Worm (Caenorhabditis elegans) whole organism, L4/young adult: ENCODE data around the gene ppgn-1.

Experiments used
- W03F9.2 ChIP-seq: fragments of 150-350 bp; optimal IDR thresholded peaks from 2 replicates; lab custom pipeline; 2014; ENCODE audit warnings: missing biosample characterization, missing genetic modification characterization
- him-1 ChIP-seq: sonication (generic microtip); optimal IDR thresholded peaks from 2 replicates; lab custom pipeline; 2016; ENCODE audit warnings: missing genotype, missing genetic modification reagents, missing genetic modification characterization, missing compliant biosample characterization

DNA sequence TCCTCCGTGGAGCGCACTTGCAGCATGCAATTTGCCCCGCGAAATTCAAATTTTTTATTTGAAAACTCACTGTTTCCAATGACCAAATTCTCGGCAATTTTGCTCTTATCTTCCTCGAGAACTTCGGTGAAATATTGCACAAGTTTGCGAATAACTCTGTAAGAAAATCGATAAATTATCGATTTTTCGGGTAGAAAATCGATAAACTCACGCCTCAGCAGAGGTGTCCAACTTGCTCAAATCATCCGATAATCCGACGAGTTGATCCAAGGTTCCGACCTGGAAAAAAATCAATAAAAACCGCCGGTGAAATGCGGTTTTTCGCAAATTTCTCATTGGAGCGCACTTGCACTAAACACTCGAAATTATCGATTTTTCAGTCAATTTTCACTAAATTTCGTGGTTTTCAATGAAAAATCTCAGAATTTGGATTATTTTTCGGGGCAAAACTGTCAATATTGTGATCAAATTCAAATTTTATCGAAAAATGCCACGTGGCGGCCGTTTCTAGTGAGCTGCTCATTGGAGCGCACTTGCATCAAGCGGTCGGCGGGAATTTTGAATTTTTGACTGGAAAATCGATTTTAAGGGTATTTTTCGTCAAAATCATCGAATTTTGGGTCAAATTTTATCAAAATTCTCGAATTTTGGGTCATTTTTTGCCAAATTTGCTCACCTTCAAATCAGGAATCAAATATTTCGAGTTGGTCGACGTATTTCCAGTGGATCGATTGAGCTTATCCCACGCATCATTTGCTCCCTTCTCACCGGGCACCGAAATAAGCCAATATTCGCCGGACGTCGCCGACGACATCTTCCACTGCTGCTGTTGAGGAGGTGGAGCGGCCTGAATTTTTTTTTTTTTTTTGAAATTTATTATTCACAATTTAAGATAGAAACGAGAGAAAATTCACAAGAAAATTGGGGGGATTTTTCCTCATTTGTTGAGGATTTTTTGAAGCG, 34.7 kb downstream of the ppgn-1 start, which contains the start of gene vha-11:
- no peak for TF ChIP-seq him-1 (tag; lab: Kevin White, UChicago)
- no peak for TF ChIP-seq W03F9.2 (tag; lab: Kevin White, UChicago)
